Fruit fly (Drosophila melanogaster) whole organism: ENCODE data around the gene beat-Ib.

ENCODE experiments used
- EcR ChIP-seq, 2 experiments: fragments of >200 bp; optimal IDR thresholded peaks; 2 replicates each; lab custom pipeline; 2017; ENCODE audit warnings: missing biosample characterization in 2 of 2, missing genetic modification characterization in 2 of 2, missing genetic modification reagents in 2 of 2
- pan ChIP-seq: fragments of >200 bp; optimal IDR thresholded peaks from 2 replicates; lab custom pipeline; 2017

- TF ChIP-seq pan (lab: Kevin White, UChicago) (no peak), EcR (GFP tag; optimal IDR thresholded peaks at IDR 0.05; lab: Kevin White, UChicago) (no peak)
Observed at dm6 chr2L:15900424-15900823, 61.8 kb downstream of the beat-Ib start, which contains the start of gene CG31823.
